Worm (Caenorhabditis elegans) whole organism, early embryonic: ENCODE measurements around the gene srj-37.

Experiments used
- ama-1 ChIP-seq: fragments of 150-350 bp; optimal IDR thresholded peaks from 2 replicates; lab custom pipeline; 2014
- ceh-36 ChIP-seq: sonication (generic microtip); optimal IDR thresholded peaks from 2 replicates; lab custom pipeline; 2016; ENCODE audit warnings: missing genetic modification characterization, inconsistent platforms, missing compliant biosample characterization
- hmbx-1 ChIP-seq: sonication (generic microtip); optimal IDR thresholded peaks from 2 replicates; lab custom pipeline; 2016; ENCODE audit warnings: mild to moderate bottlenecking, missing genetic modification characterization, missing compliant biosample characterization
- hmg-4 ChIP-seq: fragments of 200-800 bp; sonication (Bioruptor generic); optimal IDR thresholded peaks from 2 replicates; lab custom pipeline; 2018; ENCODE audit warnings: mild to moderate bottlenecking, missing genetic modification characterization, missing compliant biosample characterization
- pes-1 ChIP-seq: fragments of 200-800 bp; sonication (Bioruptor generic); IDR thresholded peaks from 2 replicates; pipeline ENCODE4 v1.3.6; 2022; ENCODE audit warnings: missing genetic modification reagents, missing genetic modification characterization, missing compliant biosample characterization

ce11 chrV:667459-667858, 29.0 kb downstream of the srj-37 start, which contains the start of gene nhr-180:
- TF ChIP-seq hmg-4 (GFP tag; lab: Kevin White, UChicago): no peak
- no peak for TF ChIP-seq pes-1 (GFP tag; lab: Robert Waterston, UW)
- no peak for TF ChIP-seq ceh-36 (tag; lab: Kevin White, UChicago)
- no peak for TF ChIP-seq hmbx-1 (tag; lab: Kevin White, UChicago)
- TF ChIP-seq ama-1 (lab: Kevin White, UChicago): no peak
